Fruit fly (Drosophila melanogaster): ENCODE data around the gene CG4041.

The CG4041 gene

DNA sequence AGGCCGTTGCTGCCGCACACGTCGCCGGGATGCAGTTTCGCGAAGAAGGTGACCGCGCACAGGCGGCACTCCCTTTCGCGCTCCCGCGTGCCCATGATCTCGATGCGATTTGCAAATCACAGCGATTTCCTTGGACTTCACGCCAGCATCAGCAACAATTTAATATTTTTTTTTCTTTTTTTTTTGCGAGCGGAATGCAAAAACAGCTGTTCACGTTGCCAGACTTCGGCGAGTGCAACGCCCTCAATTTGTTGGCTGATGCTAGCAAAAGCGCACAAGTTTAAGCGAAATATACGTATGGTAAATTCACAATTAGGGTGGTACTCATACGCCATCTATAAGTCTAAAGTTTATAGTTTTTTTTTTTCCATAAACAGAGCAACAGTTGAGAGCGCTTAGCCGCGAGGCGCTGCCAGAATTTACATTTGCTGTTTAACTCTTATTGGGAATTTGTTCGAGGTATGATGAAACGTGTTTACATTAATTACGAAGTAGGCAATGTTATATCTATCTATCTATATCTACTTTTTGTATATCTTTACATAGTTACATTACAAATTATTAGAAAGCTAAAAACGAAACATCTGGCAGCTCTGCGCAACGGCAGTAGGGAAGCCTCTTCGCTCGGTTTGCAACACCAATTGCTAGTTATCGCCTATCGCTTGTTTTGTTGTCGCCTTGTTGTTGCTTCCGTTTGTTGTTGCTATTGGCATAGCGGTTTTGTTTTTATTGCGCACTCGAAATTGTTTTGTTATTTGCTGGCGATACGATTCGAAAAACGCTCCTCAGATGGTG is at the start of gene CG4041, which contains the start of gene Hgsnat:
CG4041 (minus strand) TSS at position 220 of the 795 bp plus-strand sequence.
Hgsnat (plus strand) TSS at position 503 of the 795 bp plus-strand sequence.
- TF ChIP-seq insv (optimal IDR thresholded peaks at IDR 0.05) (no peak), Myc (optimal IDR thresholded peaks at IDR 0.05) (no peak), ttk (optimal IDR thresholded peaks at IDR 0.05) (no peak), h (optimal IDR thresholded peaks at IDR 0.05) (no peak), psq (optimal IDR thresholded peaks at IDR 0.05) (no peak), Sin3A (optimal IDR thresholded peaks at IDR 0.05) (no peak)

- no peak for TF ChIP-seq Myc (optimal IDR thresholded peaks at IDR 0.05)
- TF ChIP-seq psq (optimal IDR thresholded peaks at IDR 0.05) = no peak
- TF ChIP-seq h (optimal IDR thresholded peaks at IDR 0.05) = no peak
- no peak for TF ChIP-seq insv (optimal IDR thresholded peaks at IDR 0.05)
- TF ChIP-seq Sin3A (optimal IDR thresholded peaks at IDR 0.05) = no peak
- TF ChIP-seq ttk (optimal IDR thresholded peaks at IDR 0.05) = no peak
These were observed 47.4 kb upstream of the CG4041 start for dm6 chrX:4965673-4966072.

DNA sequence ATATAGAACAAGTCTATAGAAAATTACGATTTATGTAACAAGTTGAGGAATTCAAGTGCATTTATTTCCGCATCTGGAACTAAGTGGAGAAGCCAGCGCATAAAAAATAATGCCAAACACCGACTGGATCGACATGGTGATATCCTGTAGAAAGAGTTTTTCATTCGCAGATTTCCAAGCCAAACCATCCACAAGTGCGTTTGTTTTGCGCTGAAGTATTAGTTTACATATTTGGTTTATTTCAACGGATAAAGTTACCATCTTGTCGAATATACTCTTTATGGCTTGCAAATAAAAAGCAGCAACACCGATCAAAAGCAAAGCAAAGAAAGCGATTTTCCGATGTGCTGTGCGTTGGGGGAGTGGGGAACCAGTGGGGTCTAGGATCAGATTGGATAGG is 44.7 kb upstream of the CG4041 start:
- no peak for TF ChIP-seq Sin3A (optimal IDR thresholded peaks at IDR 0.05)
- no peak for TF ChIP-seq ttk (optimal IDR thresholded peaks at IDR 0.05)
- TF ChIP-seq insv (optimal IDR thresholded peaks at IDR 0.05) = no peak
- no peak for TF ChIP-seq h (optimal IDR thresholded peaks at IDR 0.05)
- TF ChIP-seq psq (optimal IDR thresholded peaks at IDR 0.05) = no peak
- no peak for TF ChIP-seq Myc (optimal IDR thresholded peaks at IDR 0.05)

DNA sequence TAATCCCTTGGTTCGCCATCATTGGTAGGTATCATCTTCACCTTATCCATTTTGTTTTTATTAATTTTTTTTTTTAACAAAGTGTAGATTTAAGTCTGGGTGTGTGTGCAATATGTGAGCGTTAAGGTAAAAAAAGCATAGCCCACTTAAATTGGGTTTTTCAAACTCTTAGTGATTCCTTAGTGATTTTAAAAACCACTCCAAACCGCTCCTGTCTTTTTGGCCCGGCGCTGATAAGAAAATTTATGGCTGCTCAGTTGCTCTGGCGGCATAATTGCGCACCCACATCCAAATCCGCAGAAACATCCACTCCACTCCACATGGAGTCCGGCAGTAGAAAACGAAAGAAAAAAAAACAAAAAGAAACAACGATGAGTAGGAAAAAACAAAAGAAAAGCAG is 42.8 kb upstream of the CG4041 start, which contains the start of gene CG15468:
CG15468 (minus strand) TSS at position 101 of the 400 bp plus-strand sequence.
- TF ChIP-seq psq (optimal IDR thresholded peaks at IDR 0.05) (no peak), ttk (optimal IDR thresholded peaks at IDR 0.05) (no peak), Sin3A (optimal IDR thresholded peaks at IDR 0.05) (no peak), insv (optimal IDR thresholded peaks at IDR 0.05) (no peak), Myc (optimal IDR thresholded peaks at IDR 0.05) (no peak), h (optimal IDR thresholded peaks at IDR 0.05) (no peak)

dm6 chrX:4958872-4959271 is 40.6 kb upstream of the CG4041 start:
- TF ChIP-seq h (optimal IDR thresholded peaks at IDR 0.05) = no peak
- no peak for TF ChIP-seq Sin3A (optimal IDR thresholded peaks at IDR 0.05)
- TF ChIP-seq psq (optimal IDR thresholded peaks at IDR 0.05) = no peak
- no peak for TF ChIP-seq Myc (optimal IDR thresholded peaks at IDR 0.05)
- TF ChIP-seq insv (optimal IDR thresholded peaks at IDR 0.05) = no peak

dm6 chrX:4955788-4956442 is 37.7 kb upstream of the CG4041 start:
- TF ChIP-seq psq (optimal IDR thresholded peaks at IDR 0.05) = no peak
- no peak for TF ChIP-seq Myc (optimal IDR thresholded peaks at IDR 0.05)
- no peak for TF ChIP-seq ttk (optimal IDR thresholded peaks at IDR 0.05)
- TF ChIP-seq insv (optimal IDR thresholded peaks at IDR 0.05) = no peak
- TF ChIP-seq h (optimal IDR thresholded peaks at IDR 0.05) = no peak
- TF ChIP-seq Sin3A (optimal IDR thresholded peaks at IDR 0.05) = no peak

DNA sequence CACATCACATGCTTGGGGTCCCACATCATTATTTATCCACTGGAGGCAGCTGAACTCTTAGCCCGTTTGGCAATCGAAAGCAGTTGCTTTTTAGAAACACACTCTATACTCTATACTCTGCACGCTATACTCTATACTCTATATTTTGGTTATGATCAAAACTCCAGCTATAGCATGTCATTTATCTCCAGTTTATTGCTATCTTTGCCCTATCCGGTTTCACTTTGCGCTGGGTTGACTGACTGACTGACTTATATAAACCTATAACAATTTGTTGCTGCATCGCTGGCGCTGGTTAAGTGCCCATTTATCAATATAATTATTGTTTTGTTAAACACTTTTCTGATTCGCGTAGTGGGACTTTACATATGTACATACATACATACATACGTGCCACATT is 25.3 kb upstream of the CG4041 start:
- TF ChIP-seq Myc (optimal IDR thresholded peaks at IDR 0.05) (no peak), insv (optimal IDR thresholded peaks at IDR 0.05) (no peak), psq (optimal IDR thresholded peaks at IDR 0.05) (no peak), Sin3A (optimal IDR thresholded peaks at IDR 0.05) (no peak), h (optimal IDR thresholded peaks at IDR 0.05) (no peak), ttk (optimal IDR thresholded peaks at IDR 0.05) (no peak)

DNA sequence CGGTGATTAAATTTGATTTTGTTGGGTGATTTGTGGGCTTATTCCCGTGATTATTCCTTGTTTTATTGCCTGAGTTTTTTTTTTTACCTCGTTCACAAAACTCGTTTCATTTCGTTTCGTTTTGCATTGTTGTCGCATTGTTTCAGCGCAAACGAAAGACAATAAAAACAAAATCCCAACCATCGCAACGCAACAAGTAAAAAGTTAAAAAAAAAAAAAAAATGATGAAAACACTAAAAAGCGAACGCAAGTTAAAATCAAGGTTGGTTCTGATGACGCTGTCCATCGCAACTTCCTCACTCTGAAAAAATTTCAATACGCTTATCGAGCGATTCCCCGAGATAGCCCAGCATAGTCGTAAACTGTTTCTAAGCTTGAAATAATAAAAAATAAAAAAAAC is 23.3 kb upstream of the CG4041 start:
- TF ChIP-seq h (optimal IDR thresholded peaks at IDR 0.05) (no peak), psq (optimal IDR thresholded peaks at IDR 0.05) (no peak)

- TF ChIP-seq insv (optimal IDR thresholded peaks at IDR 0.05) (no peak), h (optimal IDR thresholded peaks at IDR 0.05) (no peak), Sin3A (optimal IDR thresholded peaks at IDR 0.05) (no peak), ttk (optimal IDR thresholded peaks at IDR 0.05) (no peak), psq (optimal IDR thresholded peaks at IDR 0.05) (no peak), Myc (optimal IDR thresholded peaks at IDR 0.05) (no peak)
These were observed 22.3 kb upstream of the CG4041 start for dm6 chrX:4940527-4940926.

DNA sequence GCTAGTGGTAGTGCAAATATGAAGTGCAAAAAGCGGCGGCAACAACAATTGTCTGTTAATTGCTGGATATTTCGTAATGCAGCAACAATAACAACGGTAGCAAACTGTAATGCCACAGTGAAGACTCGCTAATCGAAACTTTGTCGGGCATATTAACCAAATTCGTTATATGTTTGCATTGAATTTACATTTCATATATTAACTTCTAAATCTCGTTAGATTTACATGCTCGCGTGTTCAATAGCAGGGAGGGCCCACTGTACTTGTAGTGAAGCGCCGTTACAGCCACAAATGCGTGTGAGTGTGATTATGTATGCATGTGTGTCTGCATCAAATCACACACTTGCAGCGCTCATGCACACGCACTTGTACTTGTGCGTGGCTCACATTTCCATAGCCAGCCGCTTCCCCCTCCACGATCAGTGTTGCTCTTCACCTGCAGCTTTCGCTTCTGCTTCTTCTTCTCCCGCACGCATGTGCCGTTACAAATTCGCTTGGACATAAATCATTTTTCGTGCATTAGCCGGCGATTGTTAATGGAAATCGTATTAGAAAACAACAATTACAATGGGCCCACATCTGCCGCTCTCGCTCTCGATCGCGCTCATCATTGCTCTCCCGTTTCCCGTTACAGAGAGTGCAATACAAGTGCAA is 21.7 kb upstream of the CG4041 start:
- TF ChIP-seq ttk (optimal IDR thresholded peaks at IDR 0.05) (no peak), Myc (optimal IDR thresholded peaks at IDR 0.05) (no peak), insv (optimal IDR thresholded peaks at IDR 0.05) (no peak)

- TF ChIP-seq Sin3A (optimal IDR thresholded peaks at IDR 0.05) (no peak), Myc (optimal IDR thresholded peaks at IDR 0.05) (no peak), insv (optimal IDR thresholded peaks at IDR 0.05) (no peak), ttk (optimal IDR thresholded peaks at IDR 0.05) (no peak), psq (optimal IDR thresholded peaks at IDR 0.05) (no peak), h (optimal IDR thresholded peaks at IDR 0.05) (no peak)
These were observed 20.7 kb upstream of the CG4041 start, which contains the start of gene Ptp4E for dm6 chrX:4938986-4939385. Gene Ptp4E (plus strand): TSS chrX:4939128.

dm6 chrX:4938072-4938336 is 19.8 kb upstream of the CG4041 start, which contains the start of gene CG44774:
Gene CG44774 (minus strand): TSS chrX:4938105.
- no peak for TF ChIP-seq insv (optimal IDR thresholded peaks at IDR 0.05)
- TF ChIP-seq Sin3A (optimal IDR thresholded peaks at IDR 0.05) = no peak
- no peak for TF ChIP-seq ttk (optimal IDR thresholded peaks at IDR 0.05)
- no peak for TF ChIP-seq h (optimal IDR thresholded peaks at IDR 0.05)
- no peak for TF ChIP-seq psq (optimal IDR thresholded peaks at IDR 0.05)
- TF ChIP-seq Myc (optimal IDR thresholded peaks at IDR 0.05) = no peak
